Fruit fly (Drosophila melanogaster) whole organism, embryonic: Measurements from ENCODE around the gene Alg2.

Experiments
- Atf-2 ChIP-seq: fragments of 200-800 bp; sonication (Bioruptor generic); optimal IDR thresholded peaks from 2 replicates; lab custom pipeline; 2016; ENCODE audit warnings: missing biosample characterization, missing genetic modification characterization
- Bgb ChIP-seq: fragments of 200-800 bp; sonication (Bioruptor generic); IDR thresholded peaks from 2 replicates; pipeline ENCODE4 v1.3.6; 2022; ENCODE audit warnings: missing biosample characterization, missing genetic modification characterization; ENCODE audit not compliant: partially characterized antibody
- CG16815 ChIP-seq: fragments of 200-800 bp; sonication (Bioruptor generic); optimal IDR thresholded peaks from 3 replicates; lab custom pipeline; 2017; ENCODE audit warnings: missing biosample characterization, mild to moderate bottlenecking, missing genetic modification characterization
- CG2678 ChIP-seq: fragments of 200-800 bp; sonication (Bioruptor generic); optimal IDR thresholded peaks from 3 replicates; lab custom pipeline; 2019; ENCODE audit warnings: missing biosample characterization, mild to moderate bottlenecking, missing genetic modification characterization, moderate library complexity
- CG4854 ChIP-seq: fragments of 200-800 bp; sonication (Bioruptor generic); optimal IDR thresholded peaks from 2 replicates; lab custom pipeline; 2016; ENCODE audit warnings: missing biosample characterization, missing genetic modification characterization, inconsistent platforms
- CG8290 ChIP-seq, 3 experiments: fragments of 200-800 bp; sonication (Bioruptor generic); optimal IDR thresholded peaks; 2 replicates each; lab custom pipeline; 2016 to 2019; ENCODE audit warnings: missing biosample characterization in 3 of 3, missing genetic modification characterization in 3 of 3, mild to moderate bottlenecking in 2 of 3, moderate library complexity in 1 of 3
- Lpt ChIP-seq: fragments of >200 bp; optimal IDR thresholded peaks from 2 replicates; lab custom pipeline; 2018; ENCODE audit warnings: missing biosample characterization, missing genetic modification characterization
- YL-1 ChIP-seq: fragments of 200-800 bp; sonication (Bioruptor generic); optimal IDR thresholded peaks from 3 replicates; lab custom pipeline; 2017; ENCODE audit warnings: missing biosample characterization, mild to moderate bottlenecking, missing genetic modification characterization
- ara ChIP-seq: fragments of 200-800 bp; sonication (Bioruptor generic); IDR thresholded peaks from 2 replicates; pipeline ENCODE4 v1.3.6; 2022; ENCODE audit warnings: missing biosample characterization, missing genetic modification characterization
- btn ChIP-seq: fragments of 200-800 bp; sonication (Bioruptor generic); optimal IDR thresholded peaks from 2 replicates; lab custom pipeline; 2016; ENCODE audit warnings: missing biosample characterization, missing genetic modification characterization
- ttk ChIP-seq: fragments of 200-800 bp; sonication (Bioruptor generic); IDR thresholded peaks from 2 replicates; pipeline ENCODE4 v2.1.2; 2022; ENCODE audit warnings: missing biosample characterization, missing genetic modification characterization

dm6 chr3L:3134064-3134545, 9.5 kb upstream of the Alg2 start:
- TF ChIP-seq CG8290 (GFP tag; optimal IDR thresholded peaks at IDR 0.05; lab: Kevin White, UChicago) (no peak), CG8290 (tag; optimal IDR thresholded peaks at IDR 0.05; lab: Kevin White, UChicago) (peak in 1 of 2 experiments; percentile 29), Atf-2 (GFP tag; lab: Kevin White, UChicago) (no peak), ara (GFP tag; lab: Robert Waterston, UW) (no peak), CG4854 (GFP tag; lab: Kevin White, UChicago) (no peak), Lpt (GFP tag; lab: Kevin White, UChicago) (no peak), CG2678 (tag; lab: Kevin White, UChicago) (peak; percentile 58), ttk (no peak), CG16815 (GFP tag; lab: Kevin White, UChicago) (no peak), Bgb (GFP tag; lab: Robert Waterston, UW) (peak; percentile 36; the same call in 1 of the 2 replicates), YL-1 (GFP tag; lab: Kevin White, UChicago) (no peak), btn (no peak)
